Worm (Caenorhabditis elegans) whole organism, early embryonic: ENCODE measurements around the gene pkc-3.

Experiments
- B0310.2 ChIP-seq: sonication (generic microtip); optimal IDR thresholded peaks from 2 replicates; lab custom pipeline; 2016; ENCODE audit warnings: mild to moderate bottlenecking, missing genetic modification characterization, missing compliant biosample characterization
- F13C5.2 ChIP-seq: sonication (generic microtip); optimal IDR thresholded peaks from 2 replicates; lab custom pipeline; 2017; ENCODE audit warnings: mild to moderate bottlenecking, missing genetic modification characterization, inconsistent platforms, missing compliant biosample characterization
- aly-1 ChIP-seq: sonication (generic microtip); optimal IDR thresholded peaks from 2 replicates; lab custom pipeline; 2016; ENCODE audit warnings: missing genetic modification characterization, missing compliant biosample characterization
- ama-1 ChIP-seq: fragments of 150-350 bp; optimal IDR thresholded peaks from 2 replicates; lab custom pipeline; 2014
- ceh-13 ChIP-seq: fragments of 200-800 bp; sonication (Bioruptor generic); optimal IDR thresholded peaks from 2 replicates; lab custom pipeline; 2018; ENCODE audit warnings: mild to moderate bottlenecking, missing genetic modification characterization, missing compliant biosample characterization
- ceh-36 ChIP-seq: sonication (generic microtip); optimal IDR thresholded peaks from 2 replicates; lab custom pipeline; 2016; ENCODE audit warnings: missing genetic modification characterization, inconsistent platforms, missing compliant biosample characterization
- ets-7 ChIP-seq: sonication (generic microtip); optimal IDR thresholded peaks from 2 replicates; lab custom pipeline; 2016; ENCODE audit warnings: missing genotype, missing genetic modification characterization, missing compliant biosample characterization
- flt-1 ChIP-seq: fragments of 200-800 bp; sonication (Bioruptor generic); IDR thresholded peaks from 2 replicates; pipeline ENCODE4 v1.3.6; 2022; ENCODE audit warnings: missing genetic modification characterization, missing compliant biosample characterization
- hmbx-1 ChIP-seq: sonication (generic microtip); optimal IDR thresholded peaks from 2 replicates; lab custom pipeline; 2016; ENCODE audit warnings: mild to moderate bottlenecking, missing genetic modification characterization, missing compliant biosample characterization
- hmg-4 ChIP-seq: fragments of 200-800 bp; sonication (Bioruptor generic); optimal IDR thresholded peaks from 2 replicates; lab custom pipeline; 2018; ENCODE audit warnings: mild to moderate bottlenecking, missing genetic modification characterization, missing compliant biosample characterization
- hnd-1 ChIP-seq: sonication (generic microtip); optimal IDR thresholded peaks from 2 replicates; lab custom pipeline; 2016; ENCODE audit warnings: missing genetic modification characterization, missing compliant biosample characterization
- pes-1 ChIP-seq: fragments of 200-800 bp; sonication (Bioruptor generic); IDR thresholded peaks from 2 replicates; pipeline ENCODE4 v1.3.6; 2022; ENCODE audit warnings: missing genetic modification reagents, missing genetic modification characterization, missing compliant biosample characterization
- scrt-1 ChIP-seq: fragments of 200-800 bp; sonication (Bioruptor generic); IDR thresholded peaks from 2 replicates; pipeline ENCODE4 v1.3.6; 2022; ENCODE audit warnings: missing genetic modification characterization, missing compliant biosample characterization
- sea-1 ChIP-seq: fragments of 200-800 bp; sonication (Bioruptor generic); conservative IDR thresholded peaks from 2 replicates; pipeline ENCODE4 v1.3.6; 2022; ENCODE audit warnings: missing genetic modification characterization, missing compliant biosample characterization
- tbx-11 ChIP-seq: fragments of 200-800 bp; sonication (Bioruptor generic); IDR thresholded peaks from 2 replicates; pipeline ENCODE4 v1.3.6; 2022; ENCODE audit warnings: missing genetic modification characterization, missing compliant biosample characterization
- tbx-37 ChIP-seq: fragments of 200-800 bp; sonication (Bioruptor generic); conservative IDR thresholded peaks from 2 replicates; pipeline ENCODE4 v1.3.6; 2022; ENCODE audit warnings: missing genetic modification reagents, missing genetic modification characterization, missing compliant biosample characterization
- tra-4 ChIP-seq: sonication (generic microtip); optimal IDR thresholded peaks from 2 replicates; lab custom pipeline; 2017; ENCODE audit warnings: missing genetic modification characterization, missing compliant biosample characterization

pkc-3 gene

ce11 chrII:5355384-5355783 lies 24.4 kb upstream of the pkc-3 start, which contains the start of gene srg-69:
srg-69 (plus strand) TSS chrII:5355684.
- TF ChIP-seq tbx-11 (no peak), hmbx-1 (tag; lab: Kevin White, UChicago) (no peak), aly-1 (no peak), ama-1 (lab: Kevin White, UChicago) (no peak), flt-1 (no peak), scrt-1 (no peak), ceh-13 (GFP tag; lab: Kevin White, UChicago) (no peak), hnd-1 (tag; lab: Kevin White, UChicago) (no peak), ceh-36 (tag; lab: Kevin White, UChicago) (no peak), pes-1 (no peak), F13C5.2 (tag; lab: Kevin White, UChicago) (no peak), tbx-37 (GFP tag; lab: Robert Waterston, UW) (no peak), ets-7 (tag; lab: Kevin White, UChicago) (no peak), hmg-4 (GFP tag; lab: Kevin White, UChicago) (no peak), tra-4 (tag; lab: Kevin White, UChicago) (no peak), sea-1 (GFP tag; lab: Robert Waterston, UW) (no peak)

- TF ChIP-seq tbx-11, result 0 out of 2 replicates have a peak, but pooled peaks have one; percentile 42
- no peak for TF ChIP-seq aly-1
- TF ChIP-seq ceh-36 (tag; lab: Kevin White, UChicago), result no peak
- peak; percentile 74 for TF ChIP-seq hmg-4 (GFP tag; lab: Kevin White, UChicago)
- TF ChIP-seq F13C5.2 (tag; lab: Kevin White, UChicago), result peak; percentile 61
- TF ChIP-seq B0310.2 (tag; lab: Kevin White, UChicago), result no peak
- TF ChIP-seq scrt-1, result no peak
- peak; percentile 23 for TF ChIP-seq ets-7 (tag; lab: Kevin White, UChicago)
- 0 out of 2 replicates have a peak, but pooled peaks have one; percentile 11 for TF ChIP-seq flt-1
- peak; percentile 74 for TF ChIP-seq pes-1
- no peak for TF ChIP-seq hmbx-1 (tag; lab: Kevin White, UChicago)
- TF ChIP-seq tra-4 (tag; lab: Kevin White, UChicago), result no peak
- TF ChIP-seq tbx-37 (GFP tag; lab: Robert Waterston, UW), result peak; percentile 79
- no peak for TF ChIP-seq ama-1 (lab: Kevin White, UChicago)
- TF ChIP-seq hnd-1 (tag; lab: Kevin White, UChicago), result no peak
- 0 out of 2 replicates have a peak, but pooled peaks have one; percentile 23 for TF ChIP-seq sea-1 (GFP tag; lab: Robert Waterston, UW)
- TF ChIP-seq ceh-13 (GFP tag; lab: Kevin White, UChicago), result peak; percentile 21
These were observed 21.6 kb upstream of the pkc-3 start, which contains the start of the genes F09E5.11 and bmy-1 for ce11 chrII:5358137-5358745. F09E5.11 (minus strand) TSS chrII:5358187. bmy-1 (plus strand) TSS chrII:5358695.

ce11 chrII:5359252-5359651 lies 20.6 kb upstream of the pkc-3 start, which contains the start of gene sec-6:
sec-6 (plus strand) TSS chrII:5359552.
- TF ChIP-seq ets-7 (tag; lab: Kevin White, UChicago), result no peak
- TF ChIP-seq sea-1 (GFP tag; lab: Robert Waterston, UW), result no peak
- TF ChIP-seq aly-1, result no peak
- no peak for TF ChIP-seq B0310.2 (tag; lab: Kevin White, UChicago)
- no peak for TF ChIP-seq pes-1
- TF ChIP-seq ceh-13 (GFP tag; lab: Kevin White, UChicago), result no peak

- no peak for TF ChIP-seq sea-1 (GFP tag; lab: Robert Waterston, UW)
- no peak for TF ChIP-seq F13C5.2 (tag; lab: Kevin White, UChicago)
- TF ChIP-seq ama-1 (lab: Kevin White, UChicago), result no peak
- no peak for TF ChIP-seq ceh-13 (GFP tag; lab: Kevin White, UChicago)
- no peak for TF ChIP-seq tra-4 (tag; lab: Kevin White, UChicago)
- TF ChIP-seq hmg-4 (GFP tag; lab: Kevin White, UChicago), result no peak
- TF ChIP-seq flt-1, result no peak
- no peak for TF ChIP-seq ceh-36 (tag; lab: Kevin White, UChicago)
- no peak for TF ChIP-seq hnd-1 (tag; lab: Kevin White, UChicago)
- TF ChIP-seq scrt-1, result no peak
- no peak for TF ChIP-seq tbx-11
- no peak for TF ChIP-seq hmbx-1 (tag; lab: Kevin White, UChicago)
- no peak for TF ChIP-seq B0310.2 (tag; lab: Kevin White, UChicago)
- TF ChIP-seq ets-7 (tag; lab: Kevin White, UChicago), result no peak
- no peak for TF ChIP-seq aly-1
- no peak for TF ChIP-seq pes-1
These were observed 15.3 kb upstream of the pkc-3 start for ce11 chrII:5364516-5364915.

ce11 chrII:5365645-5366044 lies 14.2 kb upstream of the pkc-3 start, which contains the start of gene F09E5.16:
F09E5.16 (minus strand) TSS chrII:5365745.
- no peak for TF ChIP-seq tra-4 (tag; lab: Kevin White, UChicago)
- TF ChIP-seq sea-1 (GFP tag; lab: Robert Waterston, UW), result no peak
- no peak for TF ChIP-seq hmg-4 (GFP tag; lab: Kevin White, UChicago)

ce11 chrII:5370641-5371040 lies 9.2 kb upstream of the pkc-3 start, which contains the start of gene F09E5.12:
F09E5.12 (minus strand) TSS chrII:5370741.
- no peak for TF ChIP-seq ets-7 (tag; lab: Kevin White, UChicago)
- TF ChIP-seq ceh-36 (tag; lab: Kevin White, UChicago), result no peak

ce11 chrII:5373275-5374047 lies 6.4 kb upstream of the pkc-3 start, which contains the start of the genes agt-2 and F09E5.3:
agt-2 (minus strand) TSS chrII:5373827.
F09E5.3 (plus strand) TSS chrII:5373997.
- no peak for TF ChIP-seq hmbx-1 (tag; lab: Kevin White, UChicago)
- TF ChIP-seq hnd-1 (tag; lab: Kevin White, UChicago), result no peak
- no peak for TF ChIP-seq tra-4 (tag; lab: Kevin White, UChicago)
- TF ChIP-seq tbx-11, result no peak
- no peak for TF ChIP-seq ets-7 (tag; lab: Kevin White, UChicago)
- TF ChIP-seq scrt-1, result no peak
- TF ChIP-seq B0310.2 (tag; lab: Kevin White, UChicago), result no peak
- peak; percentile 36 for TF ChIP-seq F13C5.2 (tag; lab: Kevin White, UChicago)
- 0 out of 2 replicates have a peak, but pooled peaks have one; percentile 54 for TF ChIP-seq flt-1
- TF ChIP-seq tbx-37 (GFP tag; lab: Robert Waterston, UW), result 0 out of 2 replicates have a peak, but pooled peaks have one; percentile 27
- TF ChIP-seq hmg-4 (GFP tag; lab: Kevin White, UChicago), result peak; percentile 20
- no peak for TF ChIP-seq ceh-13 (GFP tag; lab: Kevin White, UChicago)
- TF ChIP-seq sea-1 (GFP tag; lab: Robert Waterston, UW), result no peak
- no peak for TF ChIP-seq ceh-36 (tag; lab: Kevin White, UChicago)
